Fruit fly (Drosophila melanogaster): ENCODE data around the gene TotE.

The TotE gene

dm6 chr2L:19887468-19887867 lies 25.8 kb downstream of the TotE start (continued):
- TF ChIP-seq gcm (GFP tag; optimal IDR thresholded peaks at IDR 0.05) (no peak), vnd (GFP tag; IDR thresholded peaks at IDR 0.05; ENCODE audit: partially characterized antibody) (no peak), ci (GFP tag; IDR thresholded peaks at IDR 0.05) (peak; percentile 89), Xrp1 (GFP tag; IDR thresholded peaks at IDR 0.05) (peak; percentile 78; the same call in 1 of the 2 replicates), CG18599 (GFP tag; optimal IDR thresholded peaks at IDR 0.05) (peak; percentile 51), CG8944 (GFP tag; optimal IDR thresholded peaks at IDR 0.05) (peak; percentile 54), CG8924 (tag; optimal IDR thresholded peaks at IDR 0.05) (no peak), CG10209 (GFP tag; optimal IDR thresholded peaks at IDR 0.05) (peak; percentile 60), sr (GFP tag; IDR thresholded peaks at IDR 0.05) (0 out of 3 replicates have a peak, but pooled peaks have one; percentile 13), exex (tag; optimal IDR thresholded peaks at IDR 0.05) (peak; percentile 50), CG6854 (GFP tag; optimal IDR thresholded peaks at IDR 0.05) (no peak), CG14965 (GFP tag; optimal IDR thresholded peaks at IDR 0.05; ENCODE audit: borderline replicate concordance) (peak; percentile 99), CG18764 (GFP tag; optimal IDR thresholded peaks at IDR 0.05) (peak; percentile 64), stc (GFP tag; IDR thresholded peaks at IDR 0.05) (peak; percentile 49; the same call in 1 of the 2 replicates), CG7987 (GFP tag; optimal IDR thresholded peaks at IDR 0.05) (peak; percentile 80), shn (GFP tag; optimal IDR thresholded peaks at IDR 0.05) (peak; percentile 77), MBD-R2 (GFP tag; IDR thresholded peaks at IDR 0.05) (peak; percentile 37; the same call in 1 of the 2 replicates), CG17359 (tag; optimal IDR thresholded peaks at IDR 0.05) (peak; percentile 70), CG12299 (tag; optimal IDR thresholded peaks at IDR 0.05) (no peak), CG30020 (tag; optimal IDR thresholded peaks at IDR 0.05) (peak; percentile 3), her (GFP tag; optimal IDR thresholded peaks at IDR 0.05) (peak; percentile 71), kni (GFP tag; optimal IDR thresholded peaks at IDR 0.05) (peak; percentile 42), Hsf (GFP tag; optimal IDR thresholded peaks at IDR 0.05) (peak; percentile 80), CG10366 (GFP tag; IDR thresholded peaks at IDR 0.05) (peak; percentile 58), jumu (GFP tag; optimal IDR thresholded peaks at IDR 0.05) (peak; percentile 71), Rfx (GFP tag; IDR thresholded peaks at IDR 0.05) (peak; percentile 88), CG8388 (GFP tag; optimal IDR thresholded peaks at IDR 0.05) (peak; percentile 22), CG7271 (tag; optimal IDR thresholded peaks at IDR 0.05) (peak; percentile 29), salm (tag; optimal IDR thresholded peaks at IDR 0.05) (no peak), zen (tag; optimal IDR thresholded peaks at IDR 0.05) (peak; percentile 96), ssp (GFP tag; IDR thresholded peaks at IDR 0.05) (peak; percentile 48), fd64A (GFP tag; optimal IDR thresholded peaks at IDR 0.05) (no peak), seq (GFP tag; IDR thresholded peaks at IDR 0.05) (no peak), Hr39 (optimal IDR thresholded peaks at IDR 0.05) (no peak), CG11085 (GFP tag; IDR thresholded peaks at IDR 0.05) (peak; percentile 74), dysf (GFP tag; IDR thresholded peaks at IDR 0.05) (peak; percentile 66), Lim3 (GFP tag; IDR thresholded peaks at IDR 0.05) (no peak), tll (GFP tag; optimal IDR thresholded peaks at IDR 0.05) (peak in 1 of 2 experiments; percentile 12), CG2129 (GFP tag; IDR thresholded peaks at IDR 0.05; ENCODE audit: partially characterized antibody) (no peak), CG12219 (GFP tag; optimal IDR thresholded peaks at IDR 0.05) (no peak), klu (GFP tag; IDR thresholded peaks at IDR 0.05) (peak; percentile 24; the same call in 1 of the 2 replicates), CG5180 (GFP tag; optimal IDR thresholded peaks at IDR 0.05) (peak; percentile 60), Awh (GFP tag; IDR thresholded peaks at IDR 0.05) (peak; percentile 9; the same call in 1 of the 2 replicates), CG2712 (tag; optimal IDR thresholded peaks at IDR 0.05) (peak; percentile 84), z (GFP tag; IDR thresholded peaks at IDR 0.05) (no peak), CG9932 (GFP tag; IDR thresholded peaks at IDR 0.05) (peak; percentile 64), CG32532 (GFP tag; IDR thresholded peaks at IDR 0.05) (peak; percentile 81), CG9727 (GFP tag; optimal IDR thresholded peaks at IDR 0.05) (peak; percentile 50), CG18619 (GFP tag; optimal IDR thresholded peaks at IDR 0.05) (peak; percentile 48), fu2 (GFP tag; optimal IDR thresholded peaks at IDR 0.05) (peak; percentile 55), CG8359 (GFP tag; optimal IDR thresholded peaks at IDR 0.05; ENCODE audit: borderline replicate concordance) (no peak)

Data from whole organism, embryonic.